Fruit fly (Drosophila melanogaster) whole organism, embryonic: Measurements from ENCODE around the gene CecB.
A peak's percentile ranks its signal among the peaks of the same experiment; 100 is the strongest.

Experiments used
- Aef1 ChIP-seq: fragments of 200-800 bp; sonication (Bioruptor generic); IDR thresholded peaks from 3 replicates; pipeline ENCODE4 v1.3.6; 2022; ENCODE audit warnings: missing biosample characterization, missing genetic modification characterization
- Bteb2 ChIP-seq: fragments of 200-800 bp; sonication (Bioruptor generic); optimal IDR thresholded peaks from 2 replicates; lab custom pipeline; 2016; ENCODE audit warnings: missing biosample characterization, missing genetic modification characterization
- CG10147 ChIP-seq: fragments of 200-800 bp; sonication (Bioruptor generic); optimal IDR thresholded peaks from 2 replicates; lab custom pipeline; 2019; ENCODE audit warnings: missing biosample characterization, mild to moderate bottlenecking, missing genetic modification characterization, moderate library complexity
- CG11456 ChIP-seq: fragments of 200-800 bp; sonication (Bioruptor generic); IDR thresholded peaks from 3 replicates; pipeline ENCODE4 v1.3.6; 2022; ENCODE audit warnings: missing biosample characterization, missing genetic modification characterization
- CG11504 ChIP-seq: fragments of 200-800 bp; sonication (Bioruptor generic); optimal IDR thresholded peaks from 3 replicates; lab custom pipeline; 2019; ENCODE audit warnings: missing biosample characterization, mild to moderate bottlenecking, missing genetic modification characterization, moderate library complexity
- CG12219 ChIP-seq: fragments of 200-800 bp; sonication (Bioruptor generic); optimal IDR thresholded peaks from 3 replicates; lab custom pipeline; 2018; ENCODE audit warnings: missing biosample characterization, mild to moderate bottlenecking, missing genetic modification characterization
- CG13123 ChIP-seq: fragments of 200-800 bp; sonication (Bioruptor generic); optimal IDR thresholded peaks from 2 replicates; lab custom pipeline; 2016; ENCODE audit warnings: missing biosample characterization, missing genetic modification characterization
- CG13424 ChIP-seq: fragments of 200-800 bp; sonication (Bioruptor generic); optimal IDR thresholded peaks from 2 replicates; lab custom pipeline; 2019; ENCODE audit warnings: missing biosample characterization, mild to moderate bottlenecking, missing genetic modification characterization, moderate library complexity
- CG13624 ChIP-seq: fragments of 200-800 bp; sonication (Bioruptor generic); optimal IDR thresholded peaks from 2 replicates; lab custom pipeline; 2016; ENCODE audit warnings: missing biosample characterization, missing genetic modification characterization
- CG1603 ChIP-seq: fragments of 200-800 bp; sonication (Bioruptor generic); optimal IDR thresholded peaks from 2 replicates; lab custom pipeline; 2019; ENCODE audit warnings: missing biosample characterization, mild to moderate bottlenecking, missing genetic modification characterization, moderate library complexity
- CG16779 ChIP-seq: fragments of 200-800 bp; sonication (Bioruptor generic); IDR thresholded peaks from 2 replicates; pipeline ENCODE4 v1.3.6; 2022; ENCODE audit warnings: missing biosample characterization, missing genetic modification characterization
- CG17612 ChIP-seq: fragments of 200-800 bp; sonication (Bioruptor generic); IDR thresholded peaks from 2 replicates; pipeline ENCODE4 v1.3.6; 2022; ENCODE audit warnings: missing biosample characterization, missing genetic modification characterization
- CG17802 ChIP-seq: fragments of 200-800 bp; sonication (Bioruptor generic); optimal IDR thresholded peaks from 2 replicates; lab custom pipeline; 2018; ENCODE audit warnings: missing biosample characterization, mild to moderate bottlenecking, missing genetic modification characterization, moderate library complexity
- CG1792 ChIP-seq: fragments of 200-800 bp; sonication (Bioruptor generic); optimal IDR thresholded peaks from 2 replicates; lab custom pipeline; 2016; ENCODE audit warnings: missing biosample characterization, missing genetic modification characterization
- CG32767 ChIP-seq: fragments of 200-800 bp; sonication (Bioruptor generic); IDR thresholded peaks from 2 replicates; pipeline ENCODE4 v1.3.6; 2022; ENCODE audit warnings: missing biosample characterization, missing genetic modification characterization
- CG33557 ChIP-seq: fragments of 200-800 bp; sonication (Bioruptor generic); optimal IDR thresholded peaks from 2 replicates; lab custom pipeline; 2019; ENCODE audit warnings: missing biosample characterization, mild to moderate bottlenecking, missing genetic modification characterization, moderate library complexity
- CG3407 ChIP-seq: fragments of 200-800 bp; sonication (Bioruptor generic); optimal IDR thresholded peaks from 2 replicates; lab custom pipeline; 2018; ENCODE audit warnings: missing biosample characterization, mild to moderate bottlenecking, missing genetic modification characterization
- CG34376 ChIP-seq: fragments of 200-800 bp; sonication (Bioruptor generic); optimal IDR thresholded peaks from 2 replicates; lab custom pipeline; 2018; ENCODE audit warnings: missing biosample characterization, mild to moderate bottlenecking, missing genetic modification characterization
- CG4282 ChIP-seq: fragments of 200-800 bp; sonication (Bioruptor generic); optimal IDR thresholded peaks from 2 replicates; lab custom pipeline; 2016; ENCODE audit warnings: missing biosample characterization, missing genetic modification characterization
- CG4617 ChIP-seq: fragments of 200-800 bp; sonication (Bioruptor generic); optimal IDR thresholded peaks from 3 replicates; lab custom pipeline; 2016; ENCODE audit warnings: missing biosample characterization, missing genetic modification characterization, borderline replicate concordance
- CG4730 ChIP-seq: fragments of 200-800 bp; sonication (Bioruptor generic); IDR thresholded peaks from 2 replicates; pipeline ENCODE4 v1.3.6; 2022; ENCODE audit warnings: missing biosample characterization, missing genetic modification characterization
- CG8290 ChIP-seq, 3 experiments: fragments of 200-800 bp; sonication (Bioruptor generic); optimal IDR thresholded peaks; 2 replicates each; lab custom pipeline; 2016 to 2019; ENCODE audit warnings: missing biosample characterization in 3 of 3, missing genetic modification characterization in 3 of 3, mild to moderate bottlenecking in 2 of 3, moderate library complexity in 1 of 3
- Dp ChIP-seq: fragments of 200-800 bp; sonication (Bioruptor generic); optimal IDR thresholded peaks from 2 replicates; lab custom pipeline; 2018; ENCODE audit warnings: missing biosample characterization, mild to moderate bottlenecking, missing genetic modification characterization, moderate library complexity
- H15 ChIP-seq: fragments of 200-800 bp; sonication (Bioruptor generic); IDR thresholded peaks from 3 replicates; pipeline ENCODE4 v1.3.6; 2022; ENCODE audit warnings: missing biosample characterization, missing genetic modification characterization
- Hey ChIP-seq: fragments of 200-800 bp; sonication (Bioruptor generic); optimal IDR thresholded peaks from 3 replicates; lab custom pipeline; 2018; ENCODE audit warnings: missing biosample characterization, mild to moderate bottlenecking, missing genetic modification characterization
- Hr78 ChIP-seq, 2 experiments: fragments of 200-800 bp in 1 of 2; fragments of >200 bp in 1 of 2; sonication (Bioruptor generic) in 1 of 2; optimal IDR thresholded peaks; 2 replicates each; lab custom pipeline; 2017 to 2019; ENCODE audit warnings: missing biosample characterization in 2 of 2, missing genetic modification characterization in 2 of 2, mild to moderate bottlenecking in 1 of 2, moderate library complexity in 1 of 2
- Sox100B ChIP-seq: fragments of 200-800 bp; sonication (Bioruptor generic); optimal IDR thresholded peaks from 3 replicates; lab custom pipeline; 2018; ENCODE audit warnings: missing biosample characterization, mild to moderate bottlenecking, missing genetic modification characterization
- Sry-δ ChIP-seq: fragments of 200-800 bp; sonication (Bioruptor generic); optimal IDR thresholded peaks from 2 replicates; lab custom pipeline; 2016; ENCODE audit warnings: missing biosample characterization, missing genetic modification characterization
- Ssrp ChIP-seq: fragments of 200-800 bp; sonication (Bioruptor generic); optimal IDR thresholded peaks from 2 replicates; lab custom pipeline; 2018; ENCODE audit warnings: missing biosample characterization, mild to moderate bottlenecking, missing genetic modification characterization, moderate library complexity
- Taf1 ChIP-seq: fragments of 200-800 bp; sonication (Bioruptor generic); IDR thresholded peaks from 2 replicates; pipeline ENCODE4 v1.3.6; 2022; ENCODE audit warnings: missing biosample characterization, missing genetic modification characterization
- Vsx1 ChIP-seq: fragments of 200-800 bp; sonication (Bioruptor generic); optimal IDR thresholded peaks from 2 replicates; lab custom pipeline; 2017; ENCODE audit warnings: missing biosample characterization, mild to moderate bottlenecking, missing genetic modification characterization, missing genetic modification reagents
- chm ChIP-seq: fragments of 200-800 bp; sonication (Bioruptor generic); IDR thresholded peaks from 2 replicates; pipeline ENCODE4 v1.3.6; 2022; ENCODE audit warnings: missing biosample characterization, missing genetic modification characterization
- crp ChIP-seq, 2 experiments: fragments of 200-800 bp; sonication (Bioruptor generic); optimal IDR thresholded peaks; 2 replicates in 1 of 2; 3 replicates in 1 of 2; lab custom pipeline; 2017; ENCODE audit warnings: missing biosample characterization in 2 of 2, missing genetic modification characterization in 2 of 2, mild to moderate bottlenecking in 1 of 2, moderate library complexity in 1 of 2
- dm ChIP-seq: fragments of 200-800 bp; sonication (Bioruptor generic); optimal IDR thresholded peaks from 3 replicates; lab custom pipeline; 2016; ENCODE audit warnings: missing biosample characterization, missing genetic modification characterization
- esg ChIP-seq: fragments of 200-800 bp; sonication (Bioruptor generic); conservative IDR thresholded peaks from 2 replicates; pipeline ENCODE4 v1.3.6; 2022; ENCODE audit warnings: missing biosample characterization, missing genetic modification characterization
- fd3F ChIP-seq: fragments of 200-800 bp; sonication (Bioruptor generic); optimal IDR thresholded peaks from 2 replicates; lab custom pipeline; 2018; ENCODE audit warnings: missing biosample characterization, mild to moderate bottlenecking, missing genetic modification characterization, moderate library complexity
- gfzf ChIP-seq: fragments of 200-800 bp; sonication (Bioruptor generic); optimal IDR thresholded peaks from 2 replicates; lab custom pipeline; 2016; ENCODE audit warnings: missing biosample characterization, mild to moderate bottlenecking, missing genetic modification characterization, moderate library complexity
- gsb ChIP-seq: fragments of 200-800 bp; sonication (Bioruptor generic); IDR thresholded peaks from 2 replicates; pipeline ENCODE4 v1.3.6; 2022; ENCODE audit warnings: missing biosample characterization, missing genetic modification characterization
- hkb ChIP-seq, 2 experiments: fragments of 200-800 bp in 1 of 2; fragments of >200 bp in 1 of 2; sonication (Bioruptor generic) in 1 of 2; IDR thresholded peaks in 1 of 2; optimal IDR thresholded peaks in 1 of 2; 2 replicates each; pipeline versions ENCODE4 v1.3.6 to Lab custom; 2017 to 2022; ENCODE audit warnings: missing biosample characterization in 1 of 2, missing genetic modification characterization in 1 of 2
- jing ChIP-seq: fragments of 200-800 bp; sonication (Bioruptor generic); optimal IDR thresholded peaks from 2 replicates; lab custom pipeline; 2018; ENCODE audit warnings: missing biosample characterization, mild to moderate bottlenecking, missing genetic modification characterization
- odd ChIP-seq: fragments of 200-800 bp; sonication (Bioruptor generic); optimal IDR thresholded peaks from 2 replicates; lab custom pipeline; 2017; ENCODE audit warnings: missing biosample characterization, mild to moderate bottlenecking, missing genetic modification characterization
- otp ChIP-seq: fragments of 200-800 bp; sonication (Bioruptor generic); IDR thresholded peaks from 3 replicates; pipeline ENCODE4, ENCODE4 v1.3.6; 2022; ENCODE audit warnings: missing biosample characterization, missing genetic modification characterization
- pzg ChIP-seq: fragments of 200-800 bp; sonication (Bioruptor generic); optimal IDR thresholded peaks from 3 replicates; lab custom pipeline; 2018; ENCODE audit warnings: missing biosample characterization, mild to moderate bottlenecking, missing genetic modification characterization, moderate library complexity
- sd ChIP-seq: fragments of 200-800 bp; sonication (Bioruptor generic); optimal IDR thresholded peaks from 3 replicates; lab custom pipeline; 2018; ENCODE audit warnings: missing biosample characterization, mild to moderate bottlenecking, missing genetic modification characterization, moderate library complexity
- sens ChIP-seq: fragments of 200-800 bp; sonication (Bioruptor generic); peaks from one replicate; lab custom pipeline; 2016; ENCODE audit warnings: missing biosample characterization, missing genetic modification characterization
- trem ChIP-seq: fragments of 200-800 bp; optimal IDR thresholded peaks from 3 replicates; lab custom pipeline; 2019; ENCODE audit warnings: missing biosample characterization, mild to moderate bottlenecking, missing genetic modification characterization, moderate library complexity
- usp ChIP-seq: fragments of >200 bp; optimal IDR thresholded peaks from 2 replicates; lab custom pipeline; 2017; ENCODE audit warnings: missing biosample characterization, missing genetic modification characterization
- vfl ChIP-seq: fragments of 200-800 bp; sonication (Bioruptor generic); optimal IDR thresholded peaks from 2 replicates; lab custom pipeline; 2016; ENCODE audit warnings: missing biosample characterization, missing genetic modification characterization
- vvl ChIP-seq: fragments of 200-800 bp; sonication (Bioruptor generic); IDR thresholded peaks from 2 replicates; pipeline ENCODE4 v1.3.6; 2022; ENCODE audit warnings: missing biosample characterization, missing genetic modification characterization
- zen2 ChIP-seq: fragments of 200-800 bp; sonication (Bioruptor generic); IDR thresholded peaks from 3 replicates; pipeline ENCODE4 v1.3.6; 2022; ENCODE audit warnings: missing biosample characterization, missing genetic modification characterization; ENCODE audit not compliant: partially characterized antibody

The CecB gene

DNA sequence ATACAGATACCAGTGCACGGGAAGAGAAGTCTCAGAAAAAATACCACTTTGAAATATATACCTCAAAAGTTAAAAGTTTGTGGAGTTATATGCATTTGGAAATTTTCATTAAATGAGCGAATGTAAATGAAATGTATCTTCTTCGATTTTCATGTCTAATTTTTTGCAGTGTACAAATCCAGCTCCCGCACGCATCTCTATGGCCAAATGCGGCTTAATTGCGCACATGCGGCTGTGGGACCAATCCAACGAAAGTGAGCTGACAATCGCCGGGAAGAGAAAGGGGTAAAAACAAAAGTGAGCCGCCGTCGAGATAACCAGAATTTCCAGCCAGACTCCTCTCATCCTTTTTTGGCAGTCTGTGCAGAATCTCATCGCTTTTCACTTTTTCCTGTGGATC lies 49.4 kb downstream of the CecB start (continued):
- TF ChIP-seq CG17802, result no peak
- peak; percentile 81 for TF ChIP-seq sens (GFP tag; lab: Kevin White, UChicago)
- TF ChIP-seq dm (GFP tag; lab: Kevin White, UChicago), result no peak
- peak; percentile 19 for TF ChIP-seq CG12219
- no peak for TF ChIP-seq CG13123
- TF ChIP-seq CG11504 (tag; lab: Kevin White, UChicago), result no peak
- TF ChIP-seq gsb, result no peak
- TF ChIP-seq CG13424 (tag; lab: Kevin White, UChicago), result peak; percentile 4
- no peak for TF ChIP-seq Ssrp (tag; lab: Kevin White, UChicago)
- TF ChIP-seq odd (GFP tag; lab: Kevin White, UChicago), result no peak
- no peak for TF ChIP-seq CG3407 (GFP tag; lab: Kevin White, UChicago)
- no peak for TF ChIP-seq crp (GFP tag; optimal IDR thresholded peaks at IDR 0.05; lab: Kevin White, UChicago)
- no peak for TF ChIP-seq fd3F (GFP tag; lab: Kevin White, UChicago)
- no peak for TF ChIP-seq CG1792 (GFP tag; lab: Kevin White, UChicago)
- no peak for TF ChIP-seq CG17612 (GFP tag; lab: Robert Waterston, UW)
- no peak for TF ChIP-seq Sry-δ (GFP tag; lab: Kevin White, UChicago)
- TF ChIP-seq Vsx1 (GFP tag; lab: Kevin White, UChicago), result no peak
- no peak for TF ChIP-seq hkb (optimal IDR thresholded peaks at IDR 0.05; lab: Kevin White, UChicago)
- peak; percentile 16; the same call in 1 of the 2 replicates for TF ChIP-seq hkb (GFP tag; IDR thresholded peaks at IDR 0.05; lab: Robert Waterston, UW)
- no peak for TF ChIP-seq vfl (GFP tag; lab: Kevin White, UChicago)
- TF ChIP-seq trem (tag; lab: Kevin White, UChicago), result no peak
- no peak for TF ChIP-seq Aef1 (GFP tag; lab: Robert Waterston, UW)
- TF ChIP-seq Dp, result no peak
- TF ChIP-seq Taf1 (GFP tag; lab: Robert Waterston, UW), result no peak
- no peak for TF ChIP-seq gfzf (GFP tag; lab: Kevin White, UChicago)
- no peak for TF ChIP-seq Hey (tag; lab: Kevin White, UChicago)
- TF ChIP-seq CG11456 (GFP tag; lab: Robert Waterston, UW), result no peak
- no peak for TF ChIP-seq CG13624
- no peak for TF ChIP-seq pzg (GFP tag; lab: Kevin White, UChicago)
- TF ChIP-seq Hr78 (GFP tag; optimal IDR thresholded peaks at IDR 0.05; lab: Kevin White, UChicago), result peak in 1 of 2 experiments; percentile 11
- peak; percentile 20 for TF ChIP-seq Sox100B
- no peak for TF ChIP-seq jing (GFP tag; lab: Kevin White, UChicago)
- no peak for TF ChIP-seq CG4282 (GFP tag; lab: Kevin White, UChicago)
- TF ChIP-seq zen2, result no peak
- no peak for TF ChIP-seq sd (tag; lab: Kevin White, UChicago)
- no peak for TF ChIP-seq CG16779 (GFP tag; lab: Robert Waterston, UW)
- TF ChIP-seq H15, result no peak
- TF ChIP-seq CG4730 (GFP tag; lab: Robert Waterston, UW), result no peak
- TF ChIP-seq CG8290 (GFP tag; optimal IDR thresholded peaks at IDR 0.05; lab: Kevin White, UChicago), result no peak
- TF ChIP-seq CG8290 (tag; optimal IDR thresholded peaks at IDR 0.05; lab: Kevin White, UChicago), result no peak
- TF ChIP-seq CG32767 (GFP tag; lab: Robert Waterston, UW), result 0 out of 2 replicates have a peak, but pooled peaks have one; percentile 22
- TF ChIP-seq Bteb2, result no peak
- TF ChIP-seq esg (GFP tag; lab: Robert Waterston, UW), result peak; percentile 45
- TF ChIP-seq vvl (GFP tag; lab: Robert Waterston, UW), result peak; percentile 84
- no peak for TF ChIP-seq CG10147 (GFP tag; lab: Kevin White, UChicago)
- peak; percentile 51 for TF ChIP-seq CG1603 (tag; lab: Kevin White, UChicago)
- TF ChIP-seq CG4617 (GFP tag; lab: Kevin White, UChicago), result no peak
- no peak for TF ChIP-seq otp
- no peak for TF ChIP-seq CG33557 (GFP tag; lab: Kevin White, UChicago)
- TF ChIP-seq CG34376, result no peak
- no peak for TF ChIP-seq chm (GFP tag; lab: Robert Waterston, UW)
- no peak for TF ChIP-seq usp (GFP tag; lab: Kevin White, UChicago)
